Worm (Caenorhabditis elegans): ENCODE results near the gene srw-136.

- TF ChIP-seq cog-1 (tag; optimal IDR thresholded peaks at IDR 0.05), result no peak
- no peak for TF ChIP-seq klf-2 (GFP tag; conservative IDR thresholded peaks at IDR 0.05)
- TF ChIP-seq med-1 (GFP tag; optimal IDR thresholded peaks at IDR 0.05; ENCODE audit: insufficient read depth), result no peak
Measured at ce11 chrV:3038058-3038457, 27.7 kb upstream of the srw-136 start.

Data from whole organism, midembryonic.